Fruit fly (Drosophila melanogaster) whole organism, embryonic: ENCODE data around the gene CG31126.

Experiments used
- Abd-B ChIP-seq: fragments of 200-800 bp; sonication (Bioruptor generic); optimal IDR thresholded peaks from 2 replicates; lab custom pipeline; 2018; ENCODE audit warnings: missing biosample characterization, mild to moderate bottlenecking, missing genetic modification characterization, moderate library complexity
- Bgb ChIP-seq: fragments of 200-800 bp; sonication (Bioruptor generic); IDR thresholded peaks from 2 replicates; pipeline ENCODE4 v1.3.6; 2022; ENCODE audit warnings: missing biosample characterization, missing genetic modification characterization; ENCODE audit not compliant: partially characterized antibody
- C15 ChIP-seq: fragments of 200-800 bp; sonication (Bioruptor generic); IDR thresholded peaks from 3 replicates; pipeline ENCODE4 v1.3.6; 2022; ENCODE audit warnings: missing biosample characterization, missing genetic modification characterization
- CG11504 ChIP-seq: fragments of 200-800 bp; sonication (Bioruptor generic); optimal IDR thresholded peaks from 3 replicates; lab custom pipeline; 2019; ENCODE audit warnings: missing biosample characterization, mild to moderate bottlenecking, missing genetic modification characterization, moderate library complexity
- CG12942 ChIP-seq: fragments of 200-800 bp; sonication (Bioruptor generic); optimal IDR thresholded peaks from 3 replicates; lab custom pipeline; 2016; ENCODE audit warnings: missing biosample characterization, missing genetic modification characterization
- CG15514 ChIP-seq: fragments of 200-800 bp; sonication (Bioruptor generic); optimal IDR thresholded peaks from 3 replicates; lab custom pipeline; 2017; ENCODE audit warnings: missing biosample characterization, missing genetic modification characterization, mild to moderate bottlenecking, moderate library complexity, missing genetic modification reagents
- CG1792 ChIP-seq: fragments of 200-800 bp; sonication (Bioruptor generic); optimal IDR thresholded peaks from 2 replicates; lab custom pipeline; 2016; ENCODE audit warnings: missing biosample characterization, missing genetic modification characterization
- CG2875 ChIP-seq: fragments of 200-800 bp; sonication (Bioruptor generic); optimal IDR thresholded peaks from 2 replicates; lab custom pipeline; 2017; ENCODE audit warnings: missing biosample characterization, mild to moderate bottlenecking, missing genetic modification characterization, missing genetic modification reagents
- CG31224 ChIP-seq: fragments of 200-800 bp; sonication (Bioruptor generic); IDR thresholded peaks from 2 replicates; pipeline ENCODE4 v1.3.6; 2022; ENCODE audit warnings: missing biosample characterization, missing genetic modification characterization
- CG3163 ChIP-seq: fragments of 200-800 bp; sonication (Bioruptor generic); optimal IDR thresholded peaks from 3 replicates; lab custom pipeline; 2016; ENCODE audit warnings: missing biosample characterization, missing genetic modification characterization
- CG34224 ChIP-seq: fragments of 200-800 bp; sonication (Bioruptor generic); IDR thresholded peaks from 3 replicates; pipeline ENCODE4 v1.3.6; 2022; ENCODE audit warnings: missing biosample characterization, missing genetic modification characterization; ENCODE audit not compliant: partially characterized antibody
- CG34422 ChIP-seq: fragments of 200-800 bp; sonication (Bioruptor generic); IDR thresholded peaks from 3 replicates; pipeline ENCODE4 v1.3.6; 2022; ENCODE audit warnings: missing biosample characterization, missing genetic modification characterization
- CG4282 ChIP-seq: fragments of 200-800 bp; sonication (Bioruptor generic); optimal IDR thresholded peaks from 2 replicates; lab custom pipeline; 2016; ENCODE audit warnings: missing biosample characterization, missing genetic modification characterization
- CG4854 ChIP-seq: fragments of 200-800 bp; sonication (Bioruptor generic); optimal IDR thresholded peaks from 2 replicates; lab custom pipeline; 2016; ENCODE audit warnings: missing biosample characterization, missing genetic modification characterization, inconsistent platforms
- CG5245 ChIP-seq: fragments of 200-800 bp; sonication (Bioruptor generic); optimal IDR thresholded peaks from 3 replicates; lab custom pipeline; 2016; ENCODE audit warnings: missing biosample characterization, missing genetic modification characterization
- CG5953 ChIP-seq: fragments of 200-800 bp; sonication (Bioruptor generic); IDR thresholded peaks from 2 replicates; pipeline ENCODE4 v1.3.6; 2022; ENCODE audit warnings: missing biosample characterization, missing genetic modification characterization
- CG7357 ChIP-seq: fragments of 200-800 bp; sonication (Bioruptor generic); IDR thresholded peaks from 3 replicates; pipeline ENCODE4 v1.3.6; 2022; ENCODE audit warnings: missing biosample characterization, missing genetic modification characterization
- CG9797 ChIP-seq: fragments of 200-800 bp; sonication (Bioruptor generic); optimal IDR thresholded peaks from 3 replicates; lab custom pipeline; 2018; ENCODE audit warnings: missing biosample characterization, mild to moderate bottlenecking, missing genetic modification characterization
- CTCF ChIP-seq: fragments of 200-800 bp; sonication (Bioruptor generic); optimal IDR thresholded peaks from 2 replicates; lab custom pipeline; 2017; ENCODE audit warnings: missing biosample characterization, mild to moderate bottlenecking, missing genetic modification characterization, moderate library complexity
- CkIIα-i1 ChIP-seq: fragments of 200-800 bp; sonication (Bioruptor generic); IDR thresholded peaks from 2 replicates; pipeline ENCODE4 v1.3.6; 2022; ENCODE audit warnings: missing biosample characterization, missing genetic modification characterization
- Dek ChIP-seq: fragments of 200-800 bp; sonication (Bioruptor generic); optimal IDR thresholded peaks from 3 replicates; lab custom pipeline; 2019; ENCODE audit warnings: missing biosample characterization, mild to moderate bottlenecking, missing genetic modification characterization, moderate library complexity
- Dip2 ChIP-seq: fragments of 200-800 bp; sonication (Bioruptor generic); IDR thresholded peaks from 2 replicates; pipeline ENCODE4 v1.3.6; 2022; ENCODE audit warnings: missing biosample characterization, missing genetic modification characterization
- Doc2 ChIP-seq: fragments of 200-800 bp; sonication (Bioruptor generic); IDR thresholded peaks from 2 replicates; pipeline ENCODE4 v1.3.6; 2022; ENCODE audit warnings: missing biosample characterization, missing genetic modification characterization
- Doc3 ChIP-seq: fragments of 200-800 bp; sonication (Bioruptor generic); IDR thresholded peaks from 3 replicates; pipeline ENCODE4 v1.3.6; 2022; ENCODE audit warnings: missing biosample characterization, missing genetic modification characterization; ENCODE audit not compliant: partially characterized antibody
- Elba2 ChIP-seq: fragments of 200-800 bp; sonication (Bioruptor generic); optimal IDR thresholded peaks from 3 replicates; lab custom pipeline; 2016; ENCODE audit warnings: missing biosample characterization, missing genetic modification characterization
- Fer1 ChIP-seq: fragments of 200-800 bp; sonication (Bioruptor generic); optimal IDR thresholded peaks from 2 replicates; lab custom pipeline; 2017; ENCODE audit warnings: missing biosample characterization, mild to moderate bottlenecking, missing genetic modification characterization
- H15 ChIP-seq: fragments of 200-800 bp; sonication (Bioruptor generic); IDR thresholded peaks from 3 replicates; pipeline ENCODE4 v1.3.6; 2022; ENCODE audit warnings: missing biosample characterization, missing genetic modification characterization
- Hey ChIP-seq: fragments of 200-800 bp; sonication (Bioruptor generic); optimal IDR thresholded peaks from 3 replicates; lab custom pipeline; 2018; ENCODE audit warnings: missing biosample characterization, mild to moderate bottlenecking, missing genetic modification characterization
- Jarid2 ChIP-seq: fragments of 200-800 bp; sonication (Bioruptor generic); optimal IDR thresholded peaks from 3 replicates; lab custom pipeline; 2017; ENCODE audit warnings: mild to moderate bottlenecking, missing biosample characterization, missing genetic modification reagents, missing genetic modification characterization
- Lim3 ChIP-seq: fragments of 200-800 bp; sonication (Bioruptor generic); IDR thresholded peaks from 2 replicates; pipeline ENCODE4 v1.3.6; 2022; ENCODE audit warnings: missing biosample characterization, missing genetic modification characterization
- Neu2 ChIP-seq: fragments of 200-800 bp; sonication (Bioruptor generic); optimal IDR thresholded peaks from 3 replicates; lab custom pipeline; 2016; ENCODE audit warnings: missing biosample characterization, missing genetic modification characterization, borderline replicate concordance
- Pdp1 ChIP-seq, 2 experiments: fragments of 200-800 bp; sonication (Bioruptor generic); optimal IDR thresholded peaks; 3 replicates each; lab custom pipeline; 2016; ENCODE audit warnings: missing biosample characterization in 2 of 2, missing genetic modification characterization in 2 of 2, mild to moderate bottlenecking in 1 of 2, moderate library complexity in 1 of 2
- TFAM ChIP-seq: fragments of 200-800 bp; sonication (Bioruptor generic); optimal IDR thresholded peaks from 2 replicates; lab custom pipeline; 2017; ENCODE audit warnings: missing biosample characterization, missing genetic modification characterization, inconsistent platforms
- ac ChIP-seq: fragments of 200-800 bp; sonication (Bioruptor generic); optimal IDR thresholded peaks from 3 replicates; lab custom pipeline; 2017; ENCODE audit warnings: missing biosample characterization, mild to moderate bottlenecking, missing genetic modification characterization
- bigmax ChIP-seq: fragments of 200-800 bp; sonication (Bioruptor generic); optimal IDR thresholded peaks from 2 replicates; lab custom pipeline; 2018; ENCODE audit warnings: missing biosample characterization, mild to moderate bottlenecking, missing genetic modification characterization
- dan ChIP-seq: fragments of 200-800 bp; sonication (Bioruptor generic); IDR thresholded peaks from 2 replicates; pipeline ENCODE4 v1.3.6; 2022; ENCODE audit warnings: missing biosample characterization, missing genetic modification characterization
- fd102C ChIP-seq: fragments of 200-800 bp; sonication (Bioruptor generic); optimal IDR thresholded peaks from 2 replicates; lab custom pipeline; 2018; ENCODE audit warnings: missing biosample characterization, mild to moderate bottlenecking, missing genetic modification characterization, moderate library complexity
- gcm2 ChIP-seq: fragments of 200-800 bp; sonication (Bioruptor generic); optimal IDR thresholded peaks from 2 replicates; lab custom pipeline; 2016; ENCODE audit warnings: missing biosample characterization, missing genetic modification characterization
- gfzf ChIP-seq: fragments of 200-800 bp; sonication (Bioruptor generic); optimal IDR thresholded peaks from 2 replicates; lab custom pipeline; 2016; ENCODE audit warnings: missing biosample characterization, mild to moderate bottlenecking, missing genetic modification characterization, moderate library complexity
- hbn ChIP-seq: fragments of 200-800 bp; sonication (Bioruptor generic); IDR thresholded peaks from 2 replicates; pipeline ENCODE4 v1.3.6; 2022; ENCODE audit warnings: missing biosample characterization, missing genetic modification characterization; ENCODE audit not compliant: partially characterized antibody
- kay ChIP-seq: fragments of 200-800 bp; sonication (Bioruptor generic); optimal IDR thresholded peaks from 2 replicates; lab custom pipeline; 2016; ENCODE audit warnings: missing biosample characterization, missing genetic modification characterization
- lilli ChIP-seq: fragments of 200-800 bp; sonication (Bioruptor generic); optimal IDR thresholded peaks from 3 replicates; lab custom pipeline; 2016; ENCODE audit warnings: missing biosample characterization, missing genetic modification characterization
- nmo ChIP-seq: fragments of 200-800 bp; sonication (Bioruptor generic); optimal IDR thresholded peaks from 2 replicates; lab custom pipeline; 2018; ENCODE audit warnings: missing biosample characterization, mild to moderate bottlenecking, missing genetic modification characterization, moderate library complexity
- rib ChIP-seq: fragments of 200-800 bp; sonication (Bioruptor generic); IDR thresholded peaks from 2 replicates; pipeline ENCODE4 v1.3.6; 2022; ENCODE audit warnings: missing biosample characterization, missing genetic modification characterization
- run ChIP-seq: fragments of 200-800 bp; sonication (Bioruptor generic); optimal IDR thresholded peaks from 3 replicates; lab custom pipeline; 2018; ENCODE audit warnings: missing biosample characterization, mild to moderate bottlenecking, missing genetic modification characterization
- sc ChIP-seq, 3 experiments: fragments of >200 bp in 2 of 3; fragments of 200-800 bp in 1 of 3; sonication (Bioruptor generic) in 1 of 3; optimal IDR thresholded peaks; 2 replicates in 2 of 3; 3 replicates in 1 of 3; lab custom pipeline; 2017; ENCODE audit warnings: mild to moderate bottlenecking in 1 of 3, missing biosample characterization in 1 of 3, missing genetic modification characterization in 1 of 3, missing genetic modification reagents in 1 of 3
- sob ChIP-seq: fragments of 200-800 bp; sonication (Bioruptor generic); IDR thresholded peaks from 2 replicates; pipeline ENCODE4 v1.3.6; 2022; ENCODE audit warnings: missing biosample characterization, missing genetic modification characterization
- stc ChIP-seq: fragments of 200-800 bp; sonication (Bioruptor generic); IDR thresholded peaks from 2 replicates; pipeline ENCODE4 v1.3.6; 2022; ENCODE audit warnings: missing biosample characterization, missing genetic modification characterization
- stwl ChIP-seq: fragments of 200-800 bp; sonication (Bioruptor generic); optimal IDR thresholded peaks from 3 replicates; lab custom pipeline; 2018; ENCODE audit warnings: missing biosample characterization, mild to moderate bottlenecking, missing genetic modification characterization, moderate library complexity
- sug ChIP-seq: fragments of 200-800 bp; optimal IDR thresholded peaks from 2 replicates; lab custom pipeline; 2019; ENCODE audit warnings: missing biosample characterization, mild to moderate bottlenecking, missing genetic modification characterization, moderate library complexity
- unc-4 ChIP-seq: fragments of 200-800 bp; sonication (Bioruptor generic); IDR thresholded peaks from 2 replicates; pipeline ENCODE4 v1.3.6; 2022; ENCODE audit warnings: missing biosample characterization, missing genetic modification characterization; ENCODE audit not compliant: partially characterized antibody

CG31126 gene

DNA sequence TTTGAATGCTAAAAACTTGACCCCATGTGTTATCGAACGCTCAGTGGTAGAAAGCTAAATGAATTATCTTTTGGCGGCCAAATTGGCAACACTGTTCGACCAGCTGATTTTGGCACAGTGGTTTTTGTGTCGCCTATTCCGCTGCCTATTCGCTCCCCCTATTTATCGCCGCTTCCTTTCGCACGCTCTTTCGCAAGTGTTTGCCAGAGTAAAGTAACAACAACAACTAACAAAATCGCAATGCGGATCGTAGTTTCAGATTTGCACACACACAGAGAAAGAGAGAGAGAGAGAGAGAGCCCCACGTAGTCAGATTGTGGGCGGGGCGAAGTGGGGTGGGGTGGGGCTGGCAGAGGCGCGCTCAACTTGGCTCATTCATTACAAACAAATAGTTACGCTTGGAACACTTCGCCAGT lies 8.4 kb upstream of the CG31126 start (continued):
- TF ChIP-seq H15 (GFP tag; lab: Robert Waterston, UW), result no peak
- no peak for TF ChIP-seq CG5245 (GFP tag; lab: Kevin White, UChicago)
- no peak; the same call in 2 of the 3 replicates for TF ChIP-seq CG34422 (GFP tag; lab: Robert Waterston, UW)
- TF ChIP-seq Jarid2 (GFP tag; lab: Kevin White, UChicago), result no peak
- peak; percentile 66 for TF ChIP-seq Fer1
- no peak for TF ChIP-seq C15 (GFP tag; lab: Robert Waterston, UW)
- TF ChIP-seq fd102C, result no peak
- no peak for TF ChIP-seq Doc3 (GFP tag; lab: Robert Waterston, UW)
- TF ChIP-seq Hey (tag; lab: Kevin White, UChicago), result no peak
- no peak for TF ChIP-seq sug (tag; lab: Kevin White, UChicago)
- TF ChIP-seq kay (GFP tag; lab: Kevin White, UChicago), result no peak
- no peak for TF ChIP-seq CG31224 (GFP tag; lab: Robert Waterston, UW)
- TF ChIP-seq rib, result peak; percentile 80
- no peak for TF ChIP-seq hbn (GFP tag; lab: Robert Waterston, UW)
- no peak for TF ChIP-seq Dip2 (GFP tag; lab: Robert Waterston, UW)
- TF ChIP-seq CG12942 (GFP tag; lab: Kevin White, UChicago), result no peak
- no peak for TF ChIP-seq CG7357 (GFP tag; lab: Robert Waterston, UW)
- TF ChIP-seq nmo (GFP tag; lab: Kevin White, UChicago), result no peak
- no peak for TF ChIP-seq Pdp1 (GFP tag; optimal IDR thresholded peaks at IDR 0.05; lab: Kevin White, UChicago)
- no peak for TF ChIP-seq Doc2 (GFP tag; lab: Robert Waterston, UW)
- no peak for TF ChIP-seq gcm2 (GFP tag; lab: Kevin White, UChicago)
- no peak for TF ChIP-seq CG9797
- TF ChIP-seq ac, result no peak
- peak; percentile 57 for TF ChIP-seq CG34224 (GFP tag; lab: Robert Waterston, UW)
- TF ChIP-seq CG4282 (GFP tag; lab: Kevin White, UChicago), result no peak
- 0 out of 2 replicates have a peak, but pooled peaks have one; percentile 28 for TF ChIP-seq unc-4 (GFP tag; lab: Robert Waterston, UW)
- no peak for TF ChIP-seq TFAM (GFP tag; lab: Kevin White, UChicago)
- no peak for TF ChIP-seq Dek (tag; lab: Kevin White, UChicago)
- TF ChIP-seq bigmax (GFP tag; lab: Kevin White, UChicago), result no peak
- TF ChIP-seq dan (GFP tag; lab: Robert Waterston, UW), result no peak
- no peak for TF ChIP-seq CG2875 (GFP tag; lab: Kevin White, UChicago)
- TF ChIP-seq CTCF (GFP tag; lab: Kevin White, UChicago), result no peak
- no peak for TF ChIP-seq sc (optimal IDR thresholded peaks at IDR 0.05; lab: Kevin White, UChicago)
- no peak for TF ChIP-seq sc (GFP tag; optimal IDR thresholded peaks at IDR 0.05; lab: Kevin White, UChicago)
- TF ChIP-seq lilli (GFP tag; lab: Kevin White, UChicago), result peak; percentile 36
- no peak for TF ChIP-seq stc (GFP tag; lab: Robert Waterston, UW)
- no peak for TF ChIP-seq stwl (tag; lab: Kevin White, UChicago)
- TF ChIP-seq CG3163, result no peak
- TF ChIP-seq CG11504 (tag; lab: Kevin White, UChicago), result no peak
- TF ChIP-seq Abd-B (GFP tag; lab: Kevin White, UChicago), result no peak
- no peak for TF ChIP-seq run (tag; lab: Kevin White, UChicago)
- no peak for TF ChIP-seq CG4854 (GFP tag; lab: Kevin White, UChicago)
- TF ChIP-seq gfzf (GFP tag; lab: Kevin White, UChicago), result no peak
- no peak for TF ChIP-seq Elba2 (GFP tag; lab: Kevin White, UChicago)
- peak; percentile 60 for TF ChIP-seq CG15514 (GFP tag; lab: Kevin White, UChicago)
- TF ChIP-seq sob (GFP tag; lab: Robert Waterston, UW), result no peak; the same call in 1 of the 2 replicates
- TF ChIP-seq Lim3, result no peak
- TF ChIP-seq CkIIα-i1 (GFP tag; lab: Robert Waterston, UW), result no peak
- TF ChIP-seq Neu2, result no peak
- no peak for TF ChIP-seq CG5953 (GFP tag; lab: Robert Waterston, UW)
- no peak for TF ChIP-seq CG1792 (GFP tag; lab: Kevin White, UChicago)
- peak; percentile 57; the same call in 1 of the 2 replicates for TF ChIP-seq Bgb (GFP tag; lab: Robert Waterston, UW)
